Worm (Caenorhabditis elegans): ENCODE measurements around the gene hda-6.

DNA sequence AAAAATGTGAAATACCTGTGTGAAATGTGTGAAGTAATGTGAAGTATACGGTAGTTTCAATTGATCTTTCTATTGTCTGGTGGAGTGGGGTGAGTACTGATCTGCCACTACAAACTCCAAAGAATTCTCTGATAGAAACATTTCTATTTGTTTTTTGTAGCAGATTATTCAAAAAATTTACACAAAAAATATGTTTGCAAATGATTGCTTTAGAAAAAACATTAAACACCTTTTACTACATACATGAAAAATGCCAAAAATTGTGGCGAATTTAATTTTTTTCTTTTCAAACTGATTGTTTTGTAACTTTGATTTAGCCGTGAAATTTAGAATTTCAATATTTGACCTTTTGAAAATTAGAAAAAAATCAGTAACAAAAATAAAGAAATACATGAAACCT, 54.4 kb downstream of the hda-6 start, which contains the start of gene ZK354.3:
- TF ChIP-seq nhr-11 (tag; optimal IDR thresholded peaks at IDR 0.05) = no peak
- no peak for TF ChIP-seq ama-1 (optimal IDR thresholded peaks at IDR 0.05)
- no peak for TF ChIP-seq sox-4 (tag; optimal IDR thresholded peaks at IDR 0.05)
- no peak for TF ChIP-seq ceh-6 (GFP tag; optimal IDR thresholded peaks at IDR 0.05)
- no peak for TF ChIP-seq hlh-30 (tag; optimal IDR thresholded peaks at IDR 0.05; ENCODE audit: insufficient read depth)
- no peak for TF ChIP-seq pag-3 (tag; optimal IDR thresholded peaks at IDR 0.05; ENCODE audit: borderline replicate concordance)
- no peak for TF ChIP-seq ceh-45 (GFP tag; IDR thresholded peaks at IDR 0.05)
- TF ChIP-seq pha-4 (tag; optimal IDR thresholded peaks at IDR 0.05) = no peak
- TF ChIP-seq lin-11 (tag; optimal IDR thresholded peaks at IDR 0.05) = no peak
- TF ChIP-seq F13H6.1 (tag; optimal IDR thresholded peaks at IDR 0.05) = no peak
- no peak for TF ChIP-seq ceh-18 (tag; optimal IDR thresholded peaks at IDR 0.05)
- TF ChIP-seq fkh-10 (GFP tag; optimal IDR thresholded peaks at IDR 0.05) = no peak
- no peak for TF ChIP-seq pax-1 (tag; optimal IDR thresholded peaks at IDR 0.05)
- no peak for TF ChIP-seq unc-55 (GFP tag; optimal IDR thresholded peaks at IDR 0.05)

Data from whole organism, late embryonic.